Fruit fly (Drosophila melanogaster): ENCODE results near the gene CG8188.

CG8188 gene

DNA sequence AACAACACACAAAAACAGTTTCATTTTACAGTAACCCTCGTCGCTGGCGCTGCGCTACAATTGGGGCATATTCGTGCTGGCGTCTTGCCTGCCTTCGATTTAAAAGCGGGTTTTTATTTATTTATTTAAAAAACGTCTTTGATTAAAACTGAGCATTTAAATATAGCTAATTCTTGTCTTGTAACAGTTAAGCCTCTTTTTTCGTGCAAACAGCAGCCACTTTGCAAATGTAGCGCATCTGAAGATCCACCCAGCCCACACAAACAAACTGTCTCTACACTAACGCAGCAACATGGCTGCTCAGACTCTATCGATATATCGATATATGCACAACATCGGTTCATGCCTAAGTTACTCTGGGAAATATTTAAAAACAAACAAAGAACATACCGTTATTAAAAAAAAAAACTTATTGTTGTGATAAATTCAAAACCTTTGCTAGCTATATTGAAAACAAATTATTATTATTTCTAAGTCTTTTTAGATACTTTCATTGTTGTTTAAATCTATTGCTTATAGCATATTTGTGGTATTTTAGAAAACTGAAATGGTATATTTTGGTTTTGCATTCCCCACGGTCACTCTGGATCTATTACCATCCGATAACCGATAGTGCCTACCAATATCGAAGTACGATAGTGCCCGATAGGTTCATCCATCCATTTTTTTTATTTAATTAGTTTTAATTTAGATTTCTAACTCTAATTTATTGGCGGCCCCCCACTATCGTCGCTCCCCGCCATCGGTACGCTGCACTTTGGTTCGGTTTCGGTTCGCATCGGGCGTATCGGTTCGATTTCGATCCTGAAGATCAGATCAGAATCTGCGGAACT lies at the start of gene CG8188, which contains the start of gene par-6 (continued):
- TF ChIP-seq lmd (GFP tag; IDR thresholded peaks at IDR 0.05) = peak; percentile 91
- TF ChIP-seq zen (tag; optimal IDR thresholded peaks at IDR 0.05) = peak; percentile 52
- TF ChIP-seq CG1233 (GFP tag; optimal IDR thresholded peaks at IDR 0.05) = peak; percentile 80
- TF ChIP-seq NC2α (GFP tag; optimal IDR thresholded peaks at IDR 0.05) = peak; percentile 71
- peak; percentile 69 for TF ChIP-seq CG12104 (GFP tag; optimal IDR thresholded peaks at IDR 0.05)
- peak; percentile 89 for TF ChIP-seq dysf (GFP tag; IDR thresholded peaks at IDR 0.05)
- peak; percentile 87 for TF ChIP-seq sisA (GFP tag; IDR thresholded peaks at IDR 0.05)
- TF ChIP-seq CG9437 (GFP tag; optimal IDR thresholded peaks at IDR 0.05) = peak; percentile 63
- TF ChIP-seq Ada2b (GFP tag; IDR thresholded peaks at IDR 0.05) = peak; percentile 87
- TF ChIP-seq CG12391 (tag; optimal IDR thresholded peaks at IDR 0.05) = peak; percentile 89
- peak; percentile 84 for TF ChIP-seq CG31224 (GFP tag; IDR thresholded peaks at IDR 0.05)
- TF ChIP-seq B-H2 (GFP tag; optimal IDR thresholded peaks at IDR 0.05) = peak; percentile 85
- TF ChIP-seq CG4360 (GFP tag; IDR thresholded peaks at IDR 0.05) = peak; percentile 77
- peak; percentile 66 for TF ChIP-seq D19B (GFP tag; optimal IDR thresholded peaks at IDR 0.05)
- peak; percentile 78 for TF ChIP-seq CG4730 (GFP tag; IDR thresholded peaks at IDR 0.05)
- peak; percentile 51 to 86 for TF ChIP-seq bsh (GFP tag; optimal IDR thresholded peaks at IDR 0.05)
- TF ChIP-seq Bteb2 (GFP tag; optimal IDR thresholded peaks at IDR 0.05) = peak; percentile 76
- peak; percentile 82 for TF ChIP-seq Mrtf (GFP tag; IDR thresholded peaks at IDR 0.05)
- TF ChIP-seq Gsc (GFP tag; IDR thresholded peaks at IDR 0.05) = no peak
- TF ChIP-seq luna (GFP tag; optimal IDR thresholded peaks at IDR 0.05) = peak; percentile 49
- TF ChIP-seq CG16815 (GFP tag; optimal IDR thresholded peaks at IDR 0.05) = peak; percentile 83
- peak; percentile 79 for TF ChIP-seq eyg (GFP tag; optimal IDR thresholded peaks at IDR 0.05)
- TF ChIP-seq CG5245 (GFP tag; optimal IDR thresholded peaks at IDR 0.05) = peak; percentile 70
- peak; percentile 72 for TF ChIP-seq fd3F (GFP tag; optimal IDR thresholded peaks at IDR 0.05)
- TF ChIP-seq rib (GFP tag; IDR thresholded peaks at IDR 0.05) = peak; percentile 63; the same call in 1 of the 2 replicates
- peak; percentile 80 for TF ChIP-seq CG33557 (GFP tag; optimal IDR thresholded peaks at IDR 0.05)
- TF ChIP-seq ase (GFP tag; IDR thresholded peaks at IDR 0.05) = peak; percentile 67; the same call in 2 of the 3 replicates
- peak; percentile 71 for TF ChIP-seq mirr (GFP tag; optimal IDR thresholded peaks at IDR 0.05)
- TF ChIP-seq Lpt (GFP tag; optimal IDR thresholded peaks at IDR 0.05) = no peak
- peak; percentile 75 for TF ChIP-seq NFAT (GFP tag; IDR thresholded peaks at IDR 0.05)
- TF ChIP-seq zfh2 (GFP tag; optimal IDR thresholded peaks at IDR 0.05) = peak; percentile 88
- peak; percentile 82 to 83 for TF ChIP-seq Hr51 (GFP tag; optimal IDR thresholded peaks at IDR 0.05)
- peak; percentile 89 for TF ChIP-seq Gug (GFP tag; IDR thresholded peaks at IDR 0.05)
- peak; percentile 86 for TF ChIP-seq CG10543 (GFP tag; optimal IDR thresholded peaks at IDR 0.05)
- peak; percentile 77 for TF ChIP-seq Asciz (GFP tag; optimal IDR thresholded peaks at IDR 0.05)
- peak; percentile 74 for TF ChIP-seq CG17912 (GFP tag; optimal IDR thresholded peaks at IDR 0.05)
- peak; percentile 85 for TF ChIP-seq pho (GFP tag; optimal IDR thresholded peaks at IDR 0.05)
- no peak for TF ChIP-seq pros (GFP tag; optimal IDR thresholded peaks at IDR 0.05)
- TF ChIP-seq BEAF-32 (GFP tag; optimal IDR thresholded peaks at IDR 0.05) = peak; percentile 85
- peak; percentile 66; the same call in 1 of the 2 replicates for TF ChIP-seq Oaz (GFP tag; IDR thresholded peaks at IDR 0.05)
- peak; percentile 89 for TF ChIP-seq NfI (GFP tag; optimal IDR thresholded peaks at IDR 0.05)
- peak; percentile 66; the same call in 1 of the 2 replicates for TF ChIP-seq ham (GFP tag; IDR thresholded peaks at IDR 0.05)
- TF ChIP-seq cg (GFP tag; optimal IDR thresholded peaks at IDR 0.05) = no peak
- TF ChIP-seq CG8765 (GFP tag; IDR thresholded peaks at IDR 0.05) = peak; percentile 91
- TF ChIP-seq MESR4 (GFP tag; optimal IDR thresholded peaks at IDR 0.05) = peak; percentile 80
- TF ChIP-seq Dip3 (GFP tag; optimal IDR thresholded peaks at IDR 0.05) = peak; percentile 86
- peak; percentile 10 for TF ChIP-seq pfk (GFP tag; optimal IDR thresholded peaks at IDR 0.05)
- TF ChIP-seq so (GFP tag; IDR thresholded peaks at IDR 0.05) = peak; percentile 76; the same call in 2 of the 3 replicates
- TF ChIP-seq Sox102F (GFP tag; optimal IDR thresholded peaks at IDR 0.05) = peak; percentile 81
